Worm (Caenorhabditis elegans) whole organism, L3 larva: ENCODE measurements around the gene sel-9.

Experiments
- R02D3.7 ChIP-seq: fragments of 150-350 bp; optimal IDR thresholded peaks from 2 replicates; lab custom pipeline; 2014; ENCODE audit warnings: missing biosample characterization, missing genetic modification characterization
- ZK546.5 ChIP-seq: sonication (generic microtip); optimal IDR thresholded peaks from 2 replicates; lab custom pipeline; 2017; ENCODE audit warnings: missing biosample characterization, missing genetic modification characterization
- ama-1 ChIP-seq: fragments of 150-350 bp; optimal IDR thresholded peaks from 2 replicates; lab custom pipeline; 2018
- ceh-16 ChIP-seq: sonication (generic microtip); optimal IDR thresholded peaks from 2 replicates; lab custom pipeline; 2017; ENCODE audit warnings: missing biosample characterization, missing genetic modification characterization
- ceh-28 ChIP-seq: fragments of 150-350 bp; optimal IDR thresholded peaks from 2 replicates; lab custom pipeline; 2014; ENCODE audit warnings: missing biosample characterization, missing genetic modification reagents, missing genetic modification characterization
- ceh-9 ChIP-seq: sonication (generic microtip); optimal IDR thresholded peaks from 2 replicates; lab custom pipeline; 2018; ENCODE audit warnings: missing biosample characterization, missing genetic modification characterization
- egl-27 ChIP-seq: sonication (generic microtip); optimal IDR thresholded peaks from 4 replicates; lab custom pipeline; 2017; ENCODE audit warnings: missing biosample characterization, missing genetic modification reagents, missing genetic modification characterization
- elt-1 ChIP-seq: fragments of 150-350 bp; optimal IDR thresholded peaks from 2 replicates; lab custom pipeline; 2014; ENCODE audit warnings: missing biosample characterization, missing genetic modification characterization
- elt-2 ChIP-seq: sonication (generic microtip); optimal IDR thresholded peaks from 2 replicates; lab custom pipeline; 2016; ENCODE audit warnings: missing genetic modification reagents, mild to moderate bottlenecking, missing genetic modification characterization, missing compliant biosample characterization
- elt-3 ChIP-seq, 3 experiments: fragments of 150-350 bp in 1 of 3; sonication (generic microtip) in 2 of 3; optimal IDR thresholded peaks; 2 replicates in 2 of 3; 4 replicates in 1 of 3; lab custom pipeline; 2014 to 2017; ENCODE audit warnings: missing biosample characterization in 3 of 3, missing genetic modification characterization in 3 of 3
- eor-1 ChIP-seq, 2 experiments: fragments of 150-350 bp; optimal IDR thresholded peaks; 2 replicates each; lab custom pipeline; 2014 to 2018; ENCODE audit warnings: missing biosample characterization in 2 of 2, missing genetic modification characterization in 2 of 2
- fkh-10 ChIP-seq: sonication (generic microtip); optimal IDR thresholded peaks from 2 replicates; lab custom pipeline; 2017; ENCODE audit warnings: missing biosample characterization, missing genetic modification reagents, missing genetic modification characterization
- fkh-2 ChIP-seq: fragments of 150-350 bp; optimal IDR thresholded peaks from 2 replicates; lab custom pipeline; 2014; ENCODE audit warnings: missing biosample characterization, missing genetic modification reagents, missing genetic modification characterization
- fos-1 ChIP-seq: fragments of 150-350 bp; optimal IDR thresholded peaks from 2 replicates; lab custom pipeline; 2014; ENCODE audit warnings: missing biosample characterization, missing genetic modification characterization
- hmg-11 ChIP-seq: sonication (generic microtip); optimal IDR thresholded peaks from 2 replicates; lab custom pipeline; 2016; ENCODE audit warnings: missing genetic modification characterization, missing compliant biosample characterization
- jun-1 ChIP-seq: fragments of 150-350 bp; optimal IDR thresholded peaks from 2 replicates; lab custom pipeline; 2014; ENCODE audit warnings: missing biosample characterization, missing genetic modification reagents, missing genetic modification characterization
- lin-39 ChIP-seq: fragments of 150-350 bp; optimal IDR thresholded peaks from 2 replicates; lab custom pipeline; 2018; ENCODE audit warnings: missing biosample characterization, missing genetic modification reagents, missing genetic modification characterization
- lsy-12 ChIP-seq: sonication (generic microtip); optimal IDR thresholded peaks from 2 replicates; lab custom pipeline; 2016; ENCODE audit warnings: mild to moderate bottlenecking, missing genetic modification characterization, missing compliant biosample characterization
- mdl-1 ChIP-seq: fragments of 150-350 bp; optimal IDR thresholded peaks from 2 replicates; lab custom pipeline; 2014; ENCODE audit warnings: missing biosample characterization, missing genetic modification characterization
- mml-1 ChIP-seq: fragments of 150-350 bp; sonication (generic microtip); optimal IDR thresholded peaks from 3 replicates; lab custom pipeline; 2014; ENCODE audit warnings: missing biosample characterization, missing genetic modification characterization
- nfya-1 ChIP-seq: sonication (generic microtip); optimal IDR thresholded peaks from 2 replicates; lab custom pipeline; 2017; ENCODE audit warnings: missing genetic modification characterization, mild to moderate bottlenecking, missing compliant biosample characterization, antibody characterized with exemption, moderate library complexity; ENCODE audit not compliant: insufficient read depth
- nhr-12 ChIP-seq: fragments of 150-350 bp; optimal IDR thresholded peaks from 2 replicates; lab custom pipeline; 2014; ENCODE audit warnings: missing biosample characterization, missing genetic modification characterization
- nhr-23 ChIP-seq: fragments of 150-350 bp; optimal IDR thresholded peaks from 2 replicates; lab custom pipeline; 2014; ENCODE audit warnings: missing biosample characterization, missing genetic modification reagents, missing genetic modification characterization
- nhr-237 ChIP-seq: fragments of 150-350 bp; optimal IDR thresholded peaks from 2 replicates; lab custom pipeline; 2014; ENCODE audit warnings: missing biosample characterization, missing genetic modification characterization
- nhr-28 ChIP-seq: fragments of 150-350 bp; optimal IDR thresholded peaks from 2 replicates; lab custom pipeline; 2014; ENCODE audit warnings: missing biosample characterization, missing genetic modification characterization
- nhr-43 ChIP-seq: sonication (generic microtip); optimal IDR thresholded peaks from 2 replicates; lab custom pipeline; 2016; ENCODE audit warnings: mild to moderate bottlenecking, missing genetic modification characterization, missing compliant biosample characterization; ENCODE audit not compliant: poor library complexity, severe bottlenecking
- nhr-67 ChIP-seq: fragments of 150-350 bp; optimal IDR thresholded peaks from 2 replicates; lab custom pipeline; 2014; ENCODE audit warnings: missing biosample characterization, missing genetic modification characterization
- nhr-76 ChIP-seq: fragments of 150-350 bp; sonication (generic microtip); optimal IDR thresholded peaks from 5 replicates; lab custom pipeline; 2014; ENCODE audit warnings: missing biosample characterization, missing genetic modification characterization
- nhr-77 ChIP-seq: fragments of 150-350 bp; optimal IDR thresholded peaks from 2 replicates; lab custom pipeline; 2014; ENCODE audit warnings: missing biosample characterization, missing genetic modification characterization
- pha-4 ChIP-seq: fragments of 150-350 bp; optimal IDR thresholded peaks from 2 replicates; lab custom pipeline; 2014; ENCODE audit warnings: missing biosample characterization, missing genetic modification reagents, missing genetic modification characterization
- pqm-1 ChIP-seq: fragments of 150-350 bp; optimal IDR thresholded peaks from 2 replicates; lab custom pipeline; 2017; ENCODE audit warnings: missing biosample characterization, missing genetic modification characterization, inconsistent platforms
- sea-2 ChIP-seq: fragments of 150-350 bp; sonication (generic microtip); optimal IDR thresholded peaks from 4 replicates; lab custom pipeline; 2014; ENCODE audit warnings: missing biosample characterization, missing genetic modification reagents, missing genetic modification characterization
- skn-1 ChIP-seq: fragments of 150-350 bp; optimal IDR thresholded peaks from 2 replicates; lab custom pipeline; 2014; ENCODE audit warnings: missing biosample characterization, missing genetic modification characterization
- tbx-2 ChIP-seq: sonication (generic microtip); optimal IDR thresholded peaks from 2 replicates; lab custom pipeline; 2016; ENCODE audit warnings: mild to moderate bottlenecking, missing genetic modification characterization, missing compliant biosample characterization
- unc-39 ChIP-seq: sonication (generic microtip); optimal IDR thresholded peaks from 4 replicates; lab custom pipeline; 2017; ENCODE audit warnings: missing biosample characterization, missing genetic modification characterization
- unc-62 ChIP-seq: fragments of 150-350 bp; sonication (generic microtip); optimal IDR thresholded peaks from 4 replicates; lab custom pipeline; 2014; ENCODE audit warnings: missing biosample characterization, missing genetic modification reagents, missing genetic modification characterization
- ztf-4 ChIP-seq: fragments of 150-350 bp; optimal IDR thresholded peaks from 2 replicates; lab custom pipeline; 2014; ENCODE audit warnings: missing biosample characterization, missing genetic modification characterization

sel-9 gene

DNA sequence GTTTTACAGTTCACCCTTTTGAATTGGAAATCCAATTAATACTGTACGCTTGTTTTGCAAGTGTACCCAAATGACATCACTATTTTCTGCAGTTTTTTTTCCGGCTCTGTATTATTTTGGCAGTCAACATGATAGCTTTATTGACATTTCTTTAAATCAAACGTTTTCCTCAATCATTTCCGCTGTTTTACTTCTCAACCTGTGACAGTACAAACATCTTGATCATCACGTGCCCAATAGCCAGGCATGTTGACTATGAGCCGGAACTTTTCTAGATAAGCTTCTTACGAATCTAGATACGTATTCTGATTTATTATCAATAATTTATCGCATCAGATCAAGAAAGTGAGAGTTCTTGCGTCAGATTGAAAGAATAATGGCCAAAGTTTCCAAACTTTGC is 32.5 kb downstream of the sel-9 start:
- TF ChIP-seq elt-2 (tag; lab: Kevin White, UChicago) (peak; percentile 85), sea-2 (GFP tag; lab: Kevin White, UChicago) (no peak), pha-4 (tag; lab: Kevin White, UChicago) (peak; percentile 57), jun-1 (tag; lab: Kevin White, UChicago) (peak; percentile 24), R02D3.7 (tag; lab: Kevin White, UChicago) (no peak), lsy-12 (tag; lab: Kevin White, UChicago) (no peak), ceh-9 (tag; lab: Kevin White, UChicago) (no peak), pqm-1 (tag; lab: Kevin White, UChicago) (peak; percentile 75), nhr-23 (tag; lab: Kevin White, UChicago) (no peak)

DNA sequence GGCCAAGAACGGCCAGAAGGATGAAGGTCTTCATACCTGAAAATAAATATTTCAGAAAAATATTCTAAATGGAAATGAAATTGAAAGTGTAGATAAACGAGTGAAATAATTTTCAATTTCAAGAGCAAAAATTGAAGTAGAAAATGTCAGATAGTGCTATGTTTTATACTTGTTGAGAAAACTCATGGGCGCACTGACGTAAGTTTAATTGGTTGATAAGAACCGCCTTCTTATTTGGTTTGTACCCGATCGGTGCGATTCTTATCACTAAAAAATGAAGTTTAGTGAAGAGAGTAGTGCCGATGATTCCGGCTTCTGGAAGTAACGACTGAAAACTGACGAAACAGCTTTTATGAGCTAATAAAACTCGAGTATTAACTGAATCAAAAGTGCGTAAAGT is 33.5 kb downstream of the sel-9 start, which contains the start of the genes asp-6 and asp-12:
Gene asp-6, minus strand, starts transcription at position 36 of the 400 bp plus-strand sequence.
Gene asp-12, plus strand, starts transcription at position 309 of the 400 bp plus-strand sequence.
- TF ChIP-seq nfya-1 (tag; lab: Kevin White, UChicago) = no peak
- no peak for TF ChIP-seq nhr-28 (tag; lab: Kevin White, UChicago)
- TF ChIP-seq unc-62 = no peak
- TF ChIP-seq jun-1 (tag; lab: Kevin White, UChicago) = peak; percentile 26
- TF ChIP-seq mml-1 = no peak
- peak; percentile 80 for TF ChIP-seq pqm-1 (tag; lab: Kevin White, UChicago)
- no peak for TF ChIP-seq egl-27 (tag; lab: Kevin White, UChicago)
- TF ChIP-seq fkh-10 = no peak
- no peak for TF ChIP-seq lin-39 (tag; lab: Kevin White, UChicago)
- no peak for TF ChIP-seq ceh-28 (tag; lab: Kevin White, UChicago)
- TF ChIP-seq nhr-76 (tag; lab: Kevin White, UChicago) = no peak
- no peak for TF ChIP-seq tbx-2 (tag; lab: Kevin White, UChicago)
- TF ChIP-seq nhr-12 = no peak
- TF ChIP-seq ZK546.5 (tag; lab: Kevin White, UChicago) = no peak
- no peak for TF ChIP-seq skn-1 (tag; lab: Kevin White, UChicago)
- TF ChIP-seq eor-1 (tag; optimal IDR thresholded peaks at IDR 0.05; lab: Kevin White, UChicago) = no peak
- TF ChIP-seq nhr-237 = no peak
- no peak for TF ChIP-seq unc-39 (tag; lab: Kevin White, UChicago)
- TF ChIP-seq nhr-23 (tag; lab: Kevin White, UChicago) = no peak
- no peak for TF ChIP-seq elt-1 (tag; lab: Kevin White, UChicago)
- TF ChIP-seq elt-3 (tag; optimal IDR thresholded peaks at IDR 0.05; lab: Kevin White, UChicago) = no peak
- peak; percentile 38 for TF ChIP-seq pha-4 (tag; lab: Kevin White, UChicago)
- TF ChIP-seq ceh-16 (tag; lab: Kevin White, UChicago) = no peak
- no peak for TF ChIP-seq R02D3.7 (tag; lab: Kevin White, UChicago)
- no peak for TF ChIP-seq ama-1 (lab: Kevin White, UChicago)
- TF ChIP-seq nhr-43 (tag; lab: Kevin White, UChicago) = no peak
- no peak for TF ChIP-seq lsy-12 (tag; lab: Kevin White, UChicago)
- peak; percentile 3 for TF ChIP-seq fos-1 (tag; lab: Kevin White, UChicago)
- peak; percentile 92 for TF ChIP-seq elt-2 (tag; lab: Kevin White, UChicago)
- no peak for TF ChIP-seq fkh-2 (tag; lab: Kevin White, UChicago)
- no peak for TF ChIP-seq hmg-11
- TF ChIP-seq ztf-4 (tag; lab: Kevin White, UChicago) = no peak
- no peak for TF ChIP-seq sea-2 (GFP tag; lab: Kevin White, UChicago)
- TF ChIP-seq nhr-77 (tag; lab: Kevin White, UChicago) = no peak
- TF ChIP-seq ceh-9 (tag; lab: Kevin White, UChicago) = no peak
- TF ChIP-seq nhr-67 (tag; lab: Kevin White, UChicago) = no peak
- TF ChIP-seq mdl-1 (tag; lab: Kevin White, UChicago) = no peak
- TF ChIP-seq, all 47 proteins: peak for 5

- peak; percentile 96 for TF ChIP-seq elt-2 (tag; lab: Kevin White, UChicago)
- no peak for TF ChIP-seq sea-2 (GFP tag; lab: Kevin White, UChicago)
- TF ChIP-seq R02D3.7 (tag; lab: Kevin White, UChicago) = no peak
- TF ChIP-seq jun-1 (tag; lab: Kevin White, UChicago) = peak; percentile 43
- TF ChIP-seq pqm-1 (tag; lab: Kevin White, UChicago) = peak; percentile 91
- TF ChIP-seq mml-1 = no peak
- no peak for TF ChIP-seq ztf-4 (tag; lab: Kevin White, UChicago)
- TF ChIP-seq ceh-9 (tag; lab: Kevin White, UChicago) = no peak
- TF ChIP-seq nhr-77 (tag; lab: Kevin White, UChicago) = peak; percentile 55
- peak; percentile 5 for TF ChIP-seq skn-1 (tag; lab: Kevin White, UChicago)
These were observed 35.1 kb downstream of the sel-9 start for ce11 chrV:8267275-8267674.
